Fruit fly (Drosophila melanogaster) whole organism, embryonic: ENCODE data around the gene CG1764.
A peak's percentile ranks its signal among the peaks of the same experiment; 100 is the strongest.

Source experiments
- Atf6 ChIP-seq: fragments of 200-800 bp; sonication (Bioruptor generic); IDR thresholded peaks from 2 replicates; pipeline ENCODE4 v1.3.6; 2022; ENCODE audit warnings: missing biosample characterization, missing genetic modification characterization
- CG10267 ChIP-seq: fragments of 200-800 bp; sonication (Bioruptor generic); optimal IDR thresholded peaks from 2 replicates; lab custom pipeline; 2018; ENCODE audit warnings: missing biosample characterization, mild to moderate bottlenecking, missing genetic modification characterization, moderate library complexity
- CG10462 ChIP-seq: fragments of 200-800 bp; sonication (Bioruptor generic); optimal IDR thresholded peaks from 2 replicates; lab custom pipeline; 2016; ENCODE audit warnings: missing biosample characterization, missing genetic modification characterization
- CG11504 ChIP-seq: fragments of 200-800 bp; sonication (Bioruptor generic); optimal IDR thresholded peaks from 3 replicates; lab custom pipeline; 2019; ENCODE audit warnings: missing biosample characterization, mild to moderate bottlenecking, missing genetic modification characterization, moderate library complexity
- CG11696 ChIP-seq: fragments of 200-800 bp; sonication (Bioruptor generic); IDR thresholded peaks from 2 replicates; pipeline ENCODE4 v1.3.6; 2022; ENCODE audit warnings: missing biosample characterization, missing genetic modification characterization
- CG13123 ChIP-seq: fragments of 200-800 bp; sonication (Bioruptor generic); optimal IDR thresholded peaks from 2 replicates; lab custom pipeline; 2016; ENCODE audit warnings: missing biosample characterization, missing genetic modification characterization
- CG14050 ChIP-seq: fragments of 200-800 bp; sonication (Bioruptor generic); IDR thresholded peaks from 3 replicates; pipeline ENCODE4 v1.3.6; 2022; ENCODE audit warnings: missing biosample characterization, missing genetic modification characterization
- CG15479 ChIP-seq: fragments of 200-800 bp; sonication (Bioruptor generic); optimal IDR thresholded peaks from 3 replicates; lab custom pipeline; 2019; ENCODE audit warnings: missing biosample characterization, mild to moderate bottlenecking, missing genetic modification characterization, moderate library complexity
- CG17359 ChIP-seq: fragments of 200-800 bp; sonication (Bioruptor generic); optimal IDR thresholded peaks from 3 replicates; lab custom pipeline; 2018; ENCODE audit warnings: missing biosample characterization, mild to moderate bottlenecking, missing genetic modification characterization, moderate library complexity
- CG17802 ChIP-seq: fragments of 200-800 bp; sonication (Bioruptor generic); optimal IDR thresholded peaks from 2 replicates; lab custom pipeline; 2018; ENCODE audit warnings: missing biosample characterization, mild to moderate bottlenecking, missing genetic modification characterization, moderate library complexity
- CG18476 ChIP-seq: fragments of 200-800 bp; sonication (Bioruptor generic); optimal IDR thresholded peaks from 2 replicates; lab custom pipeline; 2016; ENCODE audit warnings: missing biosample characterization, mild to moderate bottlenecking, missing genetic modification characterization
- CG18764 ChIP-seq: fragments of 200-800 bp; sonication (Bioruptor generic); optimal IDR thresholded peaks from 3 replicates; lab custom pipeline; 2016; ENCODE audit warnings: missing biosample characterization, missing genetic modification characterization
- CG2199 ChIP-seq: fragments of 200-800 bp; sonication (Bioruptor generic); IDR thresholded peaks from 3 replicates; pipeline ENCODE4 v1.3.6; 2022; ENCODE audit warnings: missing biosample characterization, missing genetic modification characterization
- CG30403 ChIP-seq: fragments of 200-800 bp; sonication (Bioruptor generic); optimal IDR thresholded peaks from 3 replicates; lab custom pipeline; 2016; ENCODE audit warnings: missing biosample characterization, missing genetic modification characterization
- CG32772 ChIP-seq: fragments of 200-800 bp; sonication (Bioruptor generic); IDR thresholded peaks from 2 replicates; pipeline ENCODE4 v1.3.6; 2022; ENCODE audit warnings: missing biosample characterization, missing genetic modification characterization
- CG33213 ChIP-seq: fragments of 200-800 bp; sonication (Bioruptor generic); optimal IDR thresholded peaks from 3 replicates; lab custom pipeline; 2016; ENCODE audit warnings: missing biosample characterization, missing genetic modification characterization
- CG34376 ChIP-seq: fragments of 200-800 bp; sonication (Bioruptor generic); optimal IDR thresholded peaks from 2 replicates; lab custom pipeline; 2018; ENCODE audit warnings: missing biosample characterization, mild to moderate bottlenecking, missing genetic modification characterization
- CG3847 ChIP-seq: fragments of 200-800 bp; sonication (Bioruptor generic); IDR thresholded peaks from 2 replicates; pipeline ENCODE4 v1.3.6; 2022; ENCODE audit warnings: missing biosample characterization, missing genetic modification characterization
- CG4854 ChIP-seq: fragments of 200-800 bp; sonication (Bioruptor generic); optimal IDR thresholded peaks from 2 replicates; lab custom pipeline; 2016; ENCODE audit warnings: missing biosample characterization, missing genetic modification characterization, inconsistent platforms
- CG6813 ChIP-seq: fragments of 200-800 bp; sonication (Bioruptor generic); optimal IDR thresholded peaks from 2 replicates; lab custom pipeline; 2017; ENCODE audit warnings: missing biosample characterization, missing genetic modification characterization, mild to moderate bottlenecking, moderate library complexity, missing genetic modification reagents
- CG7745 ChIP-seq: fragments of 200-800 bp; sonication (Bioruptor generic); optimal IDR thresholded peaks from 2 replicates; lab custom pipeline; 2018; ENCODE audit warnings: missing biosample characterization, mild to moderate bottlenecking, missing genetic modification characterization, moderate library complexity
- Dp ChIP-seq: fragments of 200-800 bp; sonication (Bioruptor generic); optimal IDR thresholded peaks from 2 replicates; lab custom pipeline; 2018; ENCODE audit warnings: missing biosample characterization, mild to moderate bottlenecking, missing genetic modification characterization, moderate library complexity
- ERR ChIP-seq: fragments of 200-800 bp; sonication (Bioruptor generic); optimal IDR thresholded peaks from 2 replicates; lab custom pipeline; 2016; ENCODE audit warnings: missing biosample characterization, missing genetic modification characterization
- HHEX ChIP-seq: fragments of 200-800 bp; sonication (Bioruptor generic); optimal IDR thresholded peaks from 3 replicates; lab custom pipeline; 2017; ENCODE audit warnings: missing biosample characterization, mild to moderate bottlenecking, missing genetic modification characterization, missing genetic modification reagents
- Hey ChIP-seq: fragments of 200-800 bp; sonication (Bioruptor generic); optimal IDR thresholded peaks from 3 replicates; lab custom pipeline; 2018; ENCODE audit warnings: missing biosample characterization, mild to moderate bottlenecking, missing genetic modification characterization
- Hr39 ChIP-seq: fragments of >200 bp; optimal IDR thresholded peaks from 2 replicates; lab custom pipeline; 2017
- Hsf ChIP-seq: fragments of 200-800 bp; sonication (Bioruptor generic); optimal IDR thresholded peaks from 3 replicates; lab custom pipeline; 2016; ENCODE audit warnings: missing biosample characterization, missing genetic modification characterization
- MBD-R2 ChIP-seq: fragments of 200-800 bp; sonication (Bioruptor generic); IDR thresholded peaks from 2 replicates; pipeline ENCODE4 v1.3.6; 2022; ENCODE audit warnings: missing biosample characterization, missing genetic modification characterization
- Meics ChIP-seq: fragments of 200-800 bp; sonication (Bioruptor generic); optimal IDR thresholded peaks from 2 replicates; lab custom pipeline; 2017; ENCODE audit warnings: missing biosample characterization, mild to moderate bottlenecking, missing genetic modification characterization
- Spps ChIP-seq: fragments of 200-800 bp; sonication (Bioruptor generic); optimal IDR thresholded peaks from 2 replicates; lab custom pipeline; 2018; ENCODE audit warnings: missing biosample characterization, mild to moderate bottlenecking, missing genetic modification characterization
- ara ChIP-seq: fragments of 200-800 bp; sonication (Bioruptor generic); IDR thresholded peaks from 2 replicates; pipeline ENCODE4 v1.3.6; 2022; ENCODE audit warnings: missing biosample characterization, missing genetic modification characterization
- bcd ChIP-seq: fragments of 200-800 bp; sonication (Bioruptor generic); optimal IDR thresholded peaks from 2 replicates; lab custom pipeline; 2017; ENCODE audit warnings: missing biosample characterization, mild to moderate bottlenecking, missing genetic modification characterization
- chinmo ChIP-seq: fragments of 200-800 bp; sonication (Bioruptor generic); IDR thresholded peaks from 4 replicates; pipeline ENCODE4 v1.3.6; 2022; ENCODE audit warnings: missing biosample characterization, missing genetic modification characterization; ENCODE audit not compliant: partially characterized antibody
- chm ChIP-seq: fragments of 200-800 bp; sonication (Bioruptor generic); IDR thresholded peaks from 2 replicates; pipeline ENCODE4 v1.3.6; 2022; ENCODE audit warnings: missing biosample characterization, missing genetic modification characterization
- cwo ChIP-seq: fragments of 200-800 bp; sonication (Bioruptor generic); optimal IDR thresholded peaks from 3 replicates; lab custom pipeline; 2017; ENCODE audit warnings: missing biosample characterization, missing genetic modification characterization, mild to moderate bottlenecking, moderate library complexity, missing genetic modification reagents
- dmrt99B ChIP-seq: fragments of 200-800 bp; sonication (Bioruptor generic); optimal IDR thresholded peaks from 2 replicates; lab custom pipeline; 2018; ENCODE audit warnings: missing biosample characterization, mild to moderate bottlenecking, missing genetic modification characterization, moderate library complexity
- ems ChIP-seq: fragments of 200-800 bp; sonication (Bioruptor generic); optimal IDR thresholded peaks from 3 replicates; lab custom pipeline; 2016; ENCODE audit warnings: missing biosample characterization, missing genetic modification characterization
- fru ChIP-seq: fragments of >200 bp; optimal IDR thresholded peaks from 2 replicates; lab custom pipeline; 2017
- hbn ChIP-seq: fragments of 200-800 bp; sonication (Bioruptor generic); IDR thresholded peaks from 2 replicates; pipeline ENCODE4 v1.3.6; 2022; ENCODE audit warnings: missing biosample characterization, missing genetic modification characterization; ENCODE audit not compliant: partially characterized antibody
- ind ChIP-seq: fragments of 200-800 bp; sonication (Bioruptor generic); optimal IDR thresholded peaks from 3 replicates; lab custom pipeline; 2016; ENCODE audit warnings: missing biosample characterization, missing genetic modification characterization
- kay ChIP-seq: fragments of 200-800 bp; sonication (Bioruptor generic); optimal IDR thresholded peaks from 2 replicates; lab custom pipeline; 2016; ENCODE audit warnings: missing biosample characterization, missing genetic modification characterization
- nerfin-1 ChIP-seq: fragments of 200-800 bp; sonication (Bioruptor generic); optimal IDR thresholded peaks from 3 replicates; lab custom pipeline; 2019; ENCODE audit warnings: missing biosample characterization, mild to moderate bottlenecking, missing genetic modification characterization, moderate library complexity
- odd ChIP-seq: fragments of 200-800 bp; sonication (Bioruptor generic); optimal IDR thresholded peaks from 2 replicates; lab custom pipeline; 2017; ENCODE audit warnings: missing biosample characterization, mild to moderate bottlenecking, missing genetic modification characterization
- pnt ChIP-seq: fragments of 200-800 bp; sonication (Bioruptor generic); optimal IDR thresholded peaks from 3 replicates; lab custom pipeline; 2016; ENCODE audit warnings: missing biosample characterization, missing genetic modification characterization
- repo ChIP-seq: fragments of 200-800 bp; sonication (Bioruptor generic); optimal IDR thresholded peaks from 2 replicates; lab custom pipeline; 2016; ENCODE audit warnings: missing biosample characterization, missing genetic modification characterization
- sd ChIP-seq: fragments of 200-800 bp; sonication (Bioruptor generic); optimal IDR thresholded peaks from 3 replicates; lab custom pipeline; 2018; ENCODE audit warnings: missing biosample characterization, mild to moderate bottlenecking, missing genetic modification characterization, moderate library complexity
- sob ChIP-seq: fragments of 200-800 bp; sonication (Bioruptor generic); IDR thresholded peaks from 2 replicates; pipeline ENCODE4 v1.3.6; 2022; ENCODE audit warnings: missing biosample characterization, missing genetic modification characterization
- tgo ChIP-seq: fragments of 200-800 bp; sonication (Bioruptor generic); IDR thresholded peaks from 3 replicates; pipeline ENCODE4 v1.3.6; 2022; ENCODE audit warnings: missing biosample characterization, missing genetic modification characterization
- vvl ChIP-seq: fragments of 200-800 bp; sonication (Bioruptor generic); IDR thresholded peaks from 2 replicates; pipeline ENCODE4 v1.3.6; 2022; ENCODE audit warnings: missing biosample characterization, missing genetic modification characterization
- zen2 ChIP-seq: fragments of 200-800 bp; sonication (Bioruptor generic); IDR thresholded peaks from 3 replicates; pipeline ENCODE4 v1.3.6; 2022; ENCODE audit warnings: missing biosample characterization, missing genetic modification characterization; ENCODE audit not compliant: partially characterized antibody

CG1764 gene

dm6 chrX:13331814-13332701 lies 29.8 kb upstream of the CG1764 start (continued):
- TF ChIP-seq bcd (GFP tag; lab: Kevin White, UChicago) (no peak), CG7745 (tag; lab: Kevin White, UChicago) (no peak), ind (GFP tag; lab: Kevin White, UChicago) (peak; percentile 24), Dp (GFP tag; lab: Kevin White, UChicago) (no peak), CG17359 (peak; percentile 60), kay (no peak), CG30403 (GFP tag; lab: Kevin White, UChicago) (no peak), CG33213 (GFP tag; lab: Kevin White, UChicago) (no peak), chinmo (GFP tag; lab: Robert Waterston, UW) (no peak), CG13123 (GFP tag; lab: Kevin White, UChicago) (no peak), CG11504 (tag; lab: Kevin White, UChicago) (peak; percentile 41), ara (no peak), Meics (GFP tag; lab: Kevin White, UChicago) (no peak), odd (GFP tag; lab: Kevin White, UChicago) (no peak), CG2199 (GFP tag; lab: Robert Waterston, UW) (no peak), CG15479 (GFP tag; lab: Kevin White, UChicago) (no peak), CG3847 (no peak), MBD-R2 (GFP tag; lab: Robert Waterston, UW) (no peak), ERR (GFP tag; lab: Kevin White, UChicago) (no peak), hbn (no peak), ems (GFP tag; lab: Kevin White, UChicago) (no peak), cwo (GFP tag; lab: Kevin White, UChicago) (peak; percentile 20), CG10267 (tag; lab: Kevin White, UChicago) (no peak), nerfin-1 (tag; lab: Kevin White, UChicago) (no peak), CG11696 (GFP tag; lab: Robert Waterston, UW) (no peak), HHEX (GFP tag; lab: Kevin White, UChicago) (no peak), pnt (no peak), fru (lab: Kevin White, UChicago) (no peak), CG10462 (GFP tag; lab: Kevin White, UChicago) (no peak), CG34376 (GFP tag; lab: Kevin White, UChicago) (no peak), Hr39 (lab: Kevin White, UChicago) (no peak), Atf6 (GFP tag; lab: Robert Waterston, UW) (no peak), dmrt99B (tag; lab: Kevin White, UChicago) (peak; percentile 48), sob (GFP tag; lab: Robert Waterston, UW) (no peak), repo (no peak), Hsf (GFP tag; lab: Kevin White, UChicago) (no peak), zen2 (GFP tag; lab: Robert Waterston, UW) (no peak), CG18764 (no peak), CG4854 (GFP tag; lab: Kevin White, UChicago) (no peak), vvl (GFP tag; lab: Robert Waterston, UW) (peak; percentile 55), CG17802 (tag; lab: Kevin White, UChicago) (no peak), CG6813 (GFP tag; lab: Kevin White, UChicago) (no peak), Spps (no peak), chm (no peak), sd (tag; lab: Kevin White, UChicago) (peak; percentile 89), CG32772 (GFP tag; lab: Robert Waterston, UW) (no peak), CG14050 (GFP tag; lab: Robert Waterston, UW) (no peak), Hey (no peak), CG18476 (GFP tag; lab: Kevin White, UChicago) (no peak), tgo (GFP tag; lab: Robert Waterston, UW) (no peak)
